Worm (Caenorhabditis elegans): ENCODE results near the gene F07B7.7.
A peak's percentile ranks its signal among the peaks of the same experiment; 100 is the strongest.

Gene F07B7.7

DNA sequence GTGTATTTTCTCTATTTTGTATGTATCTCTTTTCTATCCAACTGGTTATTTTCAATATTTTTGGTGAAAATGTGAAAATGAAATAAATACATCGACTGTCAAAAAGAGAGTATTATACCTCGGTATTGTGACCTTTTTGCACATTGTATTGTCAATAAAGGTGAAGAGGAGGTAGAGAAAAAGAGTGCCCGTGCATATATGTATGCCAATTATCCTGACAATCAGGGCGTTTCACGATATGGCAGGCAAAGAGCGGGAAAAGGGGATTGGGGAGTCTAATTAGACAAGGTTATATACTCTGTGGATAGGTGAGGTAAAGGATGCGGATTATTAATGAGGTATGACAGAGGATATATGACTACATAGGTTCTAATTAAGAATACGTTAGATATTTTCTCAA, 38.5 kb upstream of the F07B7.7 start:
- TF ChIP-seq sdc-2 (tag; optimal IDR thresholded peaks at IDR 0.05) = no peak
- peak; percentile 49 for TF ChIP-seq ceh-31 (tag; optimal IDR thresholded peaks at IDR 0.05)
- TF ChIP-seq ceh-30 (tag; optimal IDR thresholded peaks at IDR 0.05) = no peak

DNA sequence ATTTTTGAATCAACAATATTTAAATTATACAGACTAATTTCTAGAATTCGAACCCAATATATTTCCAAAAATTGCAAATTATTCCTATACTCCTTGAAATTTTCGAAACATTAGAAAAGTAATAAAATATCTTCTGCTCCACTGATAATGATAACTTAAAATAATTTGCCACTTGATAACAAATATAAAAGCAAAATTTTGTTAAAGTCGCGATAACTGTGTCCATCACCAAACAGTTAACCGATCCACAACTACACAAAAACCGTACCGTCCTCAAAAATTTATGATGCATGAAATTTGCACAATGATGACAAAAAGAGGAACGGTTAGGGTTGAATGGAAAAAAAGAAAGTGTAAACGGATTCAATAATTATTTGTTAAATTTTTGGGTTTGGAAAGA, 36.9 kb upstream of the F07B7.7 start:
- TF ChIP-seq ahr-1 (tag; optimal IDR thresholded peaks at IDR 0.05) (no peak), odd-2 (tag; optimal IDR thresholded peaks at IDR 0.05) (no peak), ttx-3 (tag; optimal IDR thresholded peaks at IDR 0.05) (no peak), hlh-6 (tag; optimal IDR thresholded peaks at IDR 0.05) (no peak), ceh-2 (tag; optimal IDR thresholded peaks at IDR 0.05) (no peak), C08G9.2 (tag; optimal IDR thresholded peaks at IDR 0.05) (no peak), ceh-14 (tag; optimal IDR thresholded peaks at IDR 0.05) (no peak), ceh-19 (GFP tag; optimal IDR thresholded peaks at IDR 0.05) (no peak), ref-2 (tag; optimal IDR thresholded peaks at IDR 0.05) (no peak), tbx-2 (tag; optimal IDR thresholded peaks at IDR 0.05) (no peak), ceh-9 (tag; optimal IDR thresholded peaks at IDR 0.05) (no peak), hlh-13 (GFP tag; optimal IDR thresholded peaks at IDR 0.05) (no peak), unc-42 (tag; optimal IDR thresholded peaks at IDR 0.05) (no peak), hlh-8 (tag; optimal IDR thresholded peaks at IDR 0.05) (no peak), hlh-30 (tag; optimal IDR thresholded peaks at IDR 0.05; ENCODE audit: insufficient read depth) (no peak)

DNA sequence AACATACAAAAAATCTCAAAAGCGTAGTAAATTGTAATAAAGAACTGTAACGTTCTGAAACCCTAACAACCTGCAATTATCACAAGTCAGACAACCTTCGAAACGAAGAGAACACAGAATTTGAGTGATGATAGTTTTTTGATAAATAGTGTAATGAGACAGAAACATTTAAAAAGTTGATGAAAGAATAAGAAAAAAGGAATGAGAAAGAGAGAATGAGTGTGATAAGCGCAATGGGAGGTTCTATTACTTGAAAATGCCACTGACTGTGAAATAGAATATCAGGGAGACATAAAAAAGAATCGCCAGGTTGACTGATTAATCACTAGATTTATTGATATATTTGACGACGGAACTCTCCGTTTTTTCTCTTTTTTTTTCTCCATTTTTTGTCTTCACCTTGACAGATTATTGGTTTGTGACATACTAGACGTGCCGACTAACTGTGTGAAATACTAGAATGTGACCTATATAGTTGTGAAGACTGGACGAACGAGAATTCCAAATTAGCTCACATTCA, 36.1 kb upstream of the F07B7.7 start:
- TF ChIP-seq pax-1 (tag; optimal IDR thresholded peaks at IDR 0.05) (no peak), odd-2 (tag; optimal IDR thresholded peaks at IDR 0.05) (no peak), ceh-18 (tag; optimal IDR thresholded peaks at IDR 0.05) (no peak), ttx-3 (tag; optimal IDR thresholded peaks at IDR 0.05) (no peak), ceh-2 (tag; optimal IDR thresholded peaks at IDR 0.05) (no peak), pag-3 (tag; optimal IDR thresholded peaks at IDR 0.05; ENCODE audit: borderline replicate concordance) (no peak), eyg-1 (tag; optimal IDR thresholded peaks at IDR 0.05) (no peak), pha-2 (tag; optimal IDR thresholded peaks at IDR 0.05) (no peak), zip-5 (tag; optimal IDR thresholded peaks at IDR 0.05) (no peak)

DNA sequence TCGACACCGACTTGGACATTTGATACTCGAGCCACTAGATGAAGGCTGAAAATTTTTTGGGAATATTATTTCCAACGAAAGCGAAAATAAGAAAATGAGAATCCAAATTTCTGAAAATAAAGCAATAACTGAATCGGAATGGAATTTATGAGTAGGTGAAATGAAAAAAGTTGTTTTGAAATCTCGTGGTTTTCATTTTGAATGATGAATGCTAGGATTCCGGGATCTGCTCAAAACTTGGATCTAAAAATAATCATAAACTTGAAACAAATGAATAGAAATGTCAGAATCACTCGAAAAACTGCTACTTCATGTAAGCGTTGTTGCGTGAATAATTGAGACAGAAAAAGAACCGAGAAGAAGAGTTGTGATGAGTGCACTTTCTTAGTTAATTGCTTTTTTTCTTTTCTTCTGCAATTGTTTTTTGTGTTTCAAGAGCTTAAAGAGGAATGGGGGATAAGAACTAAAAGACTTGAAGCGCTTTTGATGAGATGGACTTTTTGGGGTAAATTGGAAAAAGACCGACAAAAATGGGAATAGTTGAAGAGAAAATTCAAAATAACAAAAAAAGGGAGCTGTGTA, 34.3 kb upstream of the F07B7.7 start, which contains the start of gene magu-2:
magu-2 (minus strand) TSS at position 51 of the 582 bp plus-strand sequence.
- TF ChIP-seq pha-4 (tag; optimal IDR thresholded peaks at IDR 0.05) = no peak
- TF ChIP-seq Y22D7AL.16 (tag; optimal IDR thresholded peaks at IDR 0.05) = no peak

DNA sequence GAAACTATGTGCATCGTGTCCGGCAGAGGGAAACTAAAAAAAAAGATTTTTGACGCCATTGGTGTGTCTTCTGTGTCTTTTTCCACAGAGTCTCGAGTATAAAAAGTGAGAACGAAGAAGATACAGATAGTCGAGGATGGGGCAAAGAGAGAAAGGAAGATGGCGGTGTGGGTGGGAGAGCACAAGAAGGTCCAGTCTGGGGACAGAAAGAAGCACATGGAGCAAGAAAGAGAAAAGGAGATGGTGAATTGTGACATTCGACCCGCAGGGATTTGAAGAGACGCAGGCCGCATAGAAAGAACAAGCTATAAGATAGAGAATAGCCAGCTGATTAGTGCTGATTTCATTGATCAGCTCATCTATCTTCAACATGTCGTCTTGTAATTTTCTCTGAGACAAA, 33.2 kb upstream of the F07B7.7 start:
- TF ChIP-seq ceh-18 (tag; optimal IDR thresholded peaks at IDR 0.05) (peak; percentile 91), tbx-2 (tag; optimal IDR thresholded peaks at IDR 0.05) (peak; percentile 15), rnt-1 (tag; optimal IDR thresholded peaks at IDR 0.05) (peak; percentile 68), ttx-3 (tag; optimal IDR thresholded peaks at IDR 0.05) (no peak), ref-2 (tag; optimal IDR thresholded peaks at IDR 0.05) (no peak), pha-4 (tag; optimal IDR thresholded peaks at IDR 0.05) (no peak), nfya-1 (tag; optimal IDR thresholded peaks at IDR 0.05) (peak; percentile 17), ceh-31 (tag; optimal IDR thresholded peaks at IDR 0.05) (peak; percentile 22)

DNA sequence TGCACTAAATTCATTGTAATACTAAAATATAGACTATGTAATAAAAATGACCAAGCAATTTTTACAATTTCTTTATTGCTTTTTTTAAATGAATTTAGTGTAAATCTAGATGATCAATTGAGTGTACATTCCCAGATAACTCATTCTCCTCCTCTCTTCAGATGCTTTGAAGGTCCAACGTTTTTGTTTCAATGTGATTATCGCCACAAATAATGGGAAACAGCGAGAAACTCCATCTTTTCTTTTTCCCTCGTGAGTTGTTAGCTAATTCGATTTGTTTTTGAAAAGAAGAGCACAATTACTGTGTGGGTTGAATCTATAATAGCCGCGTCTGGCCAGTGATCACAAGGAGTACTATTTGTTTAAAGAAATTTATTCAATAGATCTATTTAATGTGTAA, 30.4 kb upstream of the F07B7.7 start:
- TF ChIP-seq tbx-2 (tag; optimal IDR thresholded peaks at IDR 0.05) (no peak), ceh-31 (tag; optimal IDR thresholded peaks at IDR 0.05) (peak; percentile 42), unc-42 (tag; optimal IDR thresholded peaks at IDR 0.05) (peak; percentile 91), rnt-1 (tag; optimal IDR thresholded peaks at IDR 0.05) (no peak), dve-1 (tag; optimal IDR thresholded peaks at IDR 0.05) (no peak), elt-2 (tag; optimal IDR thresholded peaks at IDR 0.05) (no peak), ceh-45 (GFP tag; IDR thresholded peaks at IDR 0.05) (no peak), ceh-48 (tag; optimal IDR thresholded peaks at IDR 0.05) (no peak)

All from whole organism, late embryonic.